Worm (Caenorhabditis elegans) whole organism, L1 larva: ENCODE measurements around the gene Y45F10C.2.

ENCODE experiments used
- C04F5.9 ChIP-seq: sonication (generic microtip); optimal IDR thresholded peaks from 2 replicates; lab custom pipeline; 2016; ENCODE audit warnings: missing genetic modification characterization, missing compliant biosample characterization
- C16A3.4 ChIP-seq: fragments of 150-350 bp; optimal IDR thresholded peaks from 2 replicates; lab custom pipeline; 2014; ENCODE audit warnings: missing biosample characterization, missing genetic modification characterization
- Y116A8C.19 ChIP-seq: sonication (generic microtip); optimal IDR thresholded peaks from 2 replicates; lab custom pipeline; 2016; ENCODE audit warnings: missing compliant biosample characterization, missing genetic modification characterization, borderline replicate concordance
- aha-1 ChIP-seq: fragments of 150-350 bp; optimal IDR thresholded peaks from 2 replicates; lab custom pipeline; 2014; ENCODE audit warnings: missing biosample characterization, missing genetic modification characterization
- aly-2 ChIP-seq: fragments of 150-350 bp; optimal IDR thresholded peaks from 2 replicates; lab custom pipeline; 2014; ENCODE audit warnings: missing biosample characterization, missing genetic modification characterization
- ceh-88 ChIP-seq: fragments of 200-800 bp; sonication (Bioruptor generic); IDR thresholded peaks from 2 replicates; pipeline ENCODE4 v1.3.6; 2022; ENCODE audit warnings: missing genetic modification characterization, missing compliant biosample characterization
- ceh-90 ChIP-seq: sonication (generic microtip); optimal IDR thresholded peaks from 2 replicates; lab custom pipeline; 2016; ENCODE audit warnings: missing genetic modification characterization, missing compliant biosample characterization
- dpl-1 ChIP-seq, 3 experiments: fragments of 150-350 bp in 2 of 3; sonication (generic microtip) in 1 of 3; optimal IDR thresholded peaks; 2 replicates each; lab custom pipeline; 2014 to 2017; ENCODE audit warnings: missing biosample characterization in 3 of 3, missing genetic modification characterization in 3 of 3, missing genetic modification reagents in 3 of 3
- dsc-1 ChIP-seq: sonication (generic microtip); optimal IDR thresholded peaks from 2 replicates; lab custom pipeline; 2016; ENCODE audit warnings: mild to moderate bottlenecking, missing genetic modification characterization, missing compliant biosample characterization
- efl-1 ChIP-seq, 4 experiments: fragments of 150-350 bp; optimal IDR thresholded peaks in 3 of 4; peaks in 1 of 4; 1 replicate in 1 of 4; 2 replicates in 3 of 4; lab custom pipeline; 2014; ENCODE audit warnings: missing biosample characterization in 2 of 4, missing genetic modification characterization in 2 of 4, missing genetic modification reagents in 2 of 4
- efl-3 ChIP-seq: fragments of 200-800 bp; sonication (Bioruptor generic); optimal IDR thresholded peaks from 2 replicates; lab custom pipeline; 2018; ENCODE audit warnings: mild to moderate bottlenecking, missing genetic modification characterization, missing compliant biosample characterization
- elt-2 ChIP-seq: sonication (generic microtip); optimal IDR thresholded peaks from 2 replicates; lab custom pipeline; 2016; ENCODE audit warnings: missing genetic modification characterization, mild to moderate bottlenecking, inconsistent platforms, missing compliant biosample characterization, missing genetic modification reagents
- ets-5 ChIP-seq: fragments of 200-800 bp; sonication (Bioruptor generic); IDR thresholded peaks from 2 replicates; pipeline ENCODE4 v1.3.6; 2022; ENCODE audit warnings: missing genetic modification characterization, missing compliant biosample characterization
- fkh-10 ChIP-seq: sonication (generic microtip); optimal IDR thresholded peaks from 2 replicates; lab custom pipeline; 2017; ENCODE audit warnings: missing biosample characterization, missing genetic modification reagents, missing genetic modification characterization
- fos-1 ChIP-seq: fragments of 150-350 bp; optimal IDR thresholded peaks from 2 replicates; lab custom pipeline; 2014; ENCODE audit warnings: missing biosample characterization, missing genetic modification characterization
- grh-1 ChIP-seq: fragments of 200-800 bp; sonication (Bioruptor generic); IDR thresholded peaks from 2 replicates; pipeline ENCODE4 v1.3.6; 2022; ENCODE audit warnings: missing genetic modification reagents, missing genetic modification characterization, missing compliant biosample characterization
- hpl-2 ChIP-seq: fragments of 150-350 bp; optimal IDR thresholded peaks from 2 replicates; lab custom pipeline; 2014; ENCODE audit warnings: missing biosample characterization, missing genetic modification reagents, missing genetic modification characterization
- isw-1 ChIP-seq: fragments of 200-800 bp; sonication (Bioruptor generic); IDR thresholded peaks from 2 replicates; pipeline ENCODE4 v1.3.6; 2022; ENCODE audit warnings: missing genetic modification characterization, missing compliant biosample characterization
- lin-13 ChIP-seq: fragments of 150-350 bp; optimal IDR thresholded peaks from 2 replicates; lab custom pipeline; 2014; ENCODE audit warnings: missing biosample characterization, missing genetic modification reagents, missing genetic modification characterization
- lin-14 ChIP-seq: fragments of 200-800 bp; sonication (Bioruptor generic); optimal IDR thresholded peaks from 2 replicates; lab custom pipeline; 2018; ENCODE audit warnings: mild to moderate bottlenecking, missing genetic modification characterization, moderate library complexity, missing compliant biosample characterization
- lin-35 ChIP-seq, 2 experiments: fragments of 150-350 bp; optimal IDR thresholded peaks; 2 replicates each; lab custom pipeline; 2014; ENCODE audit warnings: missing biosample characterization in 2 of 2, missing genetic modification characterization in 2 of 2, missing genetic modification reagents in 2 of 2
- lsy-2 ChIP-seq, 2 experiments: fragments of 150-350 bp; optimal IDR thresholded peaks; 2 replicates each; lab custom pipeline; 2014; ENCODE audit warnings: missing biosample characterization in 2 of 2, missing genetic modification characterization in 2 of 2
- mab-9 ChIP-seq: fragments of 200-800 bp; sonication (Bioruptor generic); IDR thresholded peaks from 2 replicates; pipeline ENCODE4 v1.3.6; 2022; ENCODE audit warnings: missing genetic modification reagents, missing genetic modification characterization, missing compliant biosample characterization
- mdl-1 ChIP-seq, 2 experiments: fragments of 150-350 bp; optimal IDR thresholded peaks; 2 replicates each; lab custom pipeline; 2014 to 2017; ENCODE audit warnings: missing biosample characterization in 2 of 2, missing genetic modification characterization in 2 of 2, inconsistent platforms in 1 of 2
- mef-2 ChIP-seq: fragments of 150-350 bp; optimal IDR thresholded peaks from 2 replicates; lab custom pipeline; 2014; ENCODE audit warnings: missing biosample characterization, missing genetic modification characterization
- mep-1 ChIP-seq: fragments of 150-350 bp; optimal IDR thresholded peaks from 2 replicates; lab custom pipeline; 2014; ENCODE audit warnings: missing biosample characterization, missing genetic modification characterization
- nhr-237 ChIP-seq: fragments of 150-350 bp; optimal IDR thresholded peaks from 2 replicates; lab custom pipeline; 2014; ENCODE audit warnings: missing biosample characterization, missing genetic modification characterization
- nhr-28 ChIP-seq: fragments of 150-350 bp; optimal IDR thresholded peaks from 2 replicates; lab custom pipeline; 2014; ENCODE audit warnings: missing biosample characterization, missing genetic modification characterization
- nhr-47 ChIP-seq: sonication (generic microtip); optimal IDR thresholded peaks from 2 replicates; lab custom pipeline; 2016; ENCODE audit warnings: mild to moderate bottlenecking, missing genetic modification characterization, moderate library complexity, missing compliant biosample characterization
- nhr-71 ChIP-seq: sonication (generic microtip); optimal IDR thresholded peaks from 2 replicates; lab custom pipeline; 2016; ENCODE audit warnings: mild to moderate bottlenecking, missing genetic modification characterization, moderate library complexity, missing compliant biosample characterization
- nhr-84 ChIP-seq: sonication (generic microtip); optimal IDR thresholded peaks from 2 replicates; lab custom pipeline; 2017; ENCODE audit warnings: missing biosample characterization, missing genetic modification characterization
- nhr-90 ChIP-seq: sonication (generic microtip); optimal IDR thresholded peaks from 2 replicates; lab custom pipeline; 2016; ENCODE audit warnings: mild to moderate bottlenecking, missing genetic modification characterization, missing compliant biosample characterization; ENCODE audit not compliant: poor library complexity
- pax-3 ChIP-seq: fragments of 200-800 bp; sonication (Bioruptor generic); optimal IDR thresholded peaks from 2 replicates; lab custom pipeline; 2018; ENCODE audit warnings: mild to moderate bottlenecking, missing genetic modification characterization, moderate library complexity, missing compliant biosample characterization
- skn-1 ChIP-seq: fragments of 150-350 bp; optimal IDR thresholded peaks from 2 replicates; lab custom pipeline; 2014; ENCODE audit warnings: missing biosample characterization, missing genetic modification characterization
- sox-4 ChIP-seq: sonication (generic microtip); optimal IDR thresholded peaks from 2 replicates; lab custom pipeline; 2016; ENCODE audit warnings: missing genetic modification characterization, missing compliant biosample characterization
- tbx-2 ChIP-seq: sonication (generic microtip); optimal IDR thresholded peaks from 2 replicates; lab custom pipeline; 2016; ENCODE audit warnings: missing genetic modification characterization, missing compliant biosample characterization
- tlp-1 ChIP-seq: fragments of 150-350 bp; optimal IDR thresholded peaks from 2 replicates; lab custom pipeline; 2014; ENCODE audit warnings: missing biosample characterization, missing genetic modification characterization
- unc-130 ChIP-seq: fragments of 150-350 bp; optimal IDR thresholded peaks from 2 replicates; lab custom pipeline; 2017; ENCODE audit warnings: missing biosample characterization, missing genetic modification characterization, inconsistent platforms
- unc-62 ChIP-seq: fragments of 150-350 bp; optimal IDR thresholded peaks from 2 replicates; lab custom pipeline; 2014; ENCODE audit warnings: missing biosample characterization, missing genetic modification reagents, missing genetic modification characterization
- vab-15 ChIP-seq: sonication (generic microtip); optimal IDR thresholded peaks from 2 replicates; lab custom pipeline; 2017; ENCODE audit warnings: missing genotype, mild to moderate bottlenecking, missing genetic modification characterization, missing compliant biosample characterization
- zag-1 ChIP-seq: fragments of 150-350 bp; optimal IDR thresholded peaks from 2 replicates; lab custom pipeline; 2014; ENCODE audit warnings: missing biosample characterization, missing genetic modification characterization
- zip-4 ChIP-seq: fragments of 200-800 bp; sonication (Bioruptor generic); optimal IDR thresholded peaks from 2 replicates; lab custom pipeline; 2018; ENCODE audit warnings: mild to moderate bottlenecking, missing genetic modification characterization, moderate library complexity, missing compliant biosample characterization
- ztf-4 ChIP-seq: fragments of 150-350 bp; optimal IDR thresholded peaks from 2 replicates; lab custom pipeline; 2014; ENCODE audit warnings: missing biosample characterization, missing genetic modification characterization

Gene Y45F10C.2

DNA sequence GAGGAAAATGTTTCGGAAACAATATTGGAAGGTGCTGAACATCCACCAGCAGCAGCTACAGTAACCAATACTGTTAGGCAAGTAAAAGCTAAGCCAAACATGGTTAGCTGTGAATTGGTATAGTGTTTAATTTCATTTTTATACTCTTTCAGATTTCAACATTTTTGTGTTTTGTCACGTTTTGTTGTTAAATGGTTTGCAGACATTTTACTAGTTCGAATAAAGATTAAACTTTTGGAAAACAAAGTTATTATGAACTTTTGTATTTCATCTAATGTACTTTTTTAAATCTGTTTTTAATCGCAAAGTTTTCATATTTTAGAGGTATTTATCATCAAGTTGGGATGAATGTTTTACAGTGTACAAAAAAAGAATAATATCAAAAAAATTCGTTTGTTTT is 12.2 kb downstream of the Y45F10C.2 start, which contains the start of gene C08F11.17:
C08F11.17 (minus strand) TSS at position 101 of the 400 bp plus-strand sequence.
- no peak for TF ChIP-seq tbx-2
- no peak for TF ChIP-seq lin-14 (GFP tag; lab: Kevin White, UChicago)
- TF ChIP-seq aly-2 (tag; lab: Kevin White, UChicago): no peak
- TF ChIP-seq C16A3.4 (tag; lab: Kevin White, UChicago): no peak
- TF ChIP-seq vab-15 (tag; lab: Kevin White, UChicago): no peak

DNA sequence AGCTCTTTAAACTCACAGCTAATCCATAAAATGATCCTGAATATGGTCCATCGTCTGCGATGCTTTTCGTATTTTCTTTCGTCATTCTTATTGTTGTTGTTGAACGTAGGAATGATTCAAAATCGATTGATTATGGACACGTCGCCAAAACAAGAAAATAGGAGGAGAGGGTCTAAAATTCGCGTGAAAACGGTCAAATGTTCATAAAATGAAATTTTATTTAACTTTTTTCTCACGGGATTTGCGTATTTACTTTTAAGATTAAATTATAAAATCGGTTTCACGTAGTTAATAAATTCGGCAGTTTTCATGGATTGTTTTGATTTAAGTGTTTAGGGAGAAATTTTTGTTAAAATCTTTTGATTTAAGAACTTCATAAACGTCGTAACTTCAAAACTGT is 13.3 kb downstream of the Y45F10C.2 start, which contains the start of gene C08F11.10:
C08F11.10 (minus strand) TSS at position 101 of the 400 bp plus-strand sequence.
- no peak for TF ChIP-seq grh-1 (GFP tag; lab: Robert Waterston, UW)
- no peak for TF ChIP-seq C16A3.4 (tag; lab: Kevin White, UChicago)
- TF ChIP-seq nhr-90 (tag; lab: Kevin White, UChicago): no peak
- TF ChIP-seq nhr-237: no peak
- no peak for TF ChIP-seq fkh-10 (GFP tag; lab: Kevin White, UChicago)
- TF ChIP-seq, all 84 proteins: peak for 0

DNA sequence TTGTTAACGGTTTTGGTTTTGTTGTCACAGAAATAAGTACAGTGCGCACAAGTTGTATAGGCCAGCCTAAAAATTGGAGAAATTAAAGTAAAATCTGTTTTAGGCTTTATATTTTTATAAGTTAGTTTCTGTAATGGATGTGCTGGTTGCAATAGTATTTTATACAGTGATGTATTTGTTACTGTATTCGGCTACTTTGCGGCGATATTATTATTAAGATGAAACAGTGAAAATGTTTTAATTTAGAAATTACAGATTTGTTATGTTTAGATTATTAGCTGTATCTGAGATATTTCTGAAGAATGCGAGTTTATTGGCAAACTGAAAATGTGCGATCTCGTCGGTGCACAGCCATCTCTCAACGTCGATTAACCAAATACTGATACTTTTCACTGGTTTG is 14.9 kb downstream of the Y45F10C.2 start, which contains the start of gene ule-4:
ule-4 (minus strand) TSS at position 101 of the 400 bp plus-strand sequence.
- no peak for TF ChIP-seq fos-1 (tag; lab: Kevin White, UChicago)
- TF ChIP-seq, all 84 proteins: peak for 0

DNA sequence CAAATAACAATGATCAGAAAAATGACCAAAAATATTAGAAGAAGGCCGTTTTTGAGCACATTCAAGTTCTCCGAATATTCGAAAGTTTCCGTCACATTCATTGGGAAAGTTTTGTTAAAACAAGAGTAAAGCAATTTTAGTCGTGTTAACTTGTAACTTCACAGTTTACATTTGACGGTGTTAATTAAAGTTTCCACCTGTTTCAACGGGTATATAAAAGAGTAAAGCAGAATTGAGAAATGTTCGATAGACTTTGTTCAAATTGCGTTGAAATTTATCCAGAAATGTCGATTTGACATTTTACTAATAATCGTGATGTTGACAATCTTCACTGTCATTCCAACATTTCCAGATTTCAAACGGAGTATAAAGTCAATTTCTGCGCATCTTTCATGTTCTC is 16.6 kb downstream of the Y45F10C.2 start, which contains the start of gene srz-29:
srz-29 (minus strand) TSS at position 101 of the 400 bp plus-strand sequence.
- no peak for TF ChIP-seq dpl-1 (GFP tag; optimal IDR thresholded peaks at IDR 0.05; lab: Kevin White, UChicago)

DNA sequence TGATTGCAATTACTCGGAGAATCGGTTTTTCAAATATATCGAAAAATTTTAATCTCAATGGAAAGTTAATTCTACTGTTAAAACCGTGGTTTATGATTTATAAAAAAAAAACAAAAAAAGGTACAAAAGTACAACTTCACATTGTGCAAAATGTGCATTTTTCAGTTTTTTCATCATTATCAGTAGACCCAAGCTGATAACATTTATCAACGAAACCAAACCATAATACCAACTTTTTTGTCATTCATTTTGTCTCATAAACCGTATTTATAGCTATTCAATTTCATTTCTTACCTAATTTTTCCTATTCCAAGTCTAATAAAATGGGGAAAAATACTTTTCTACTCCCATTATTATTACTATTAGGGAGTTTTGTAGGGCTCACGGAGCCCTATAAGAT is 23.4 kb downstream of the Y45F10C.2 start, which contains the start of gene ugt-22:
ugt-22 (plus strand) TSS at position 234 of the 400 bp plus-strand sequence.
- TF ChIP-seq efl-1 (optimal IDR thresholded peaks at IDR 0.05; lab: Kevin White, UChicago) (no peak), efl-1 (GFP tag; optimal IDR thresholded peaks at IDR 0.05 in 1 of 2; lab: Kevin White, UChicago) (peak in 1 of 2 experiments; percentile 66), ceh-90 (no peak), ztf-4 (no peak), dsc-1 (tag; lab: Kevin White, UChicago) (no peak), mdl-1 (tag; optimal IDR thresholded peaks at IDR 0.05; lab: Kevin White, UChicago) (no peak), nhr-84 (no peak), grh-1 (GFP tag; lab: Robert Waterston, UW) (no peak), sox-4 (no peak), unc-130 (no peak), tlp-1 (tag; lab: Kevin White, UChicago) (peak; percentile 1), pax-3 (tag; lab: Kevin White, UChicago) (no peak), zip-4 (GFP tag; lab: Kevin White, UChicago) (no peak), mef-2 (tag; lab: Kevin White, UChicago) (no peak), lin-35 (GFP tag; optimal IDR thresholded peaks at IDR 0.05; lab: Kevin White, UChicago) (peak in 1 of 2 experiments; percentile 8), nhr-71 (tag; lab: Kevin White, UChicago) (no peak), ets-5 (GFP tag; lab: Robert Waterston, UW) (no peak), nhr-28 (tag; lab: Kevin White, UChicago) (no peak), ceh-88 (no peak), skn-1 (no peak), elt-2 (tag; lab: Kevin White, UChicago) (peak; percentile 80)

DNA sequence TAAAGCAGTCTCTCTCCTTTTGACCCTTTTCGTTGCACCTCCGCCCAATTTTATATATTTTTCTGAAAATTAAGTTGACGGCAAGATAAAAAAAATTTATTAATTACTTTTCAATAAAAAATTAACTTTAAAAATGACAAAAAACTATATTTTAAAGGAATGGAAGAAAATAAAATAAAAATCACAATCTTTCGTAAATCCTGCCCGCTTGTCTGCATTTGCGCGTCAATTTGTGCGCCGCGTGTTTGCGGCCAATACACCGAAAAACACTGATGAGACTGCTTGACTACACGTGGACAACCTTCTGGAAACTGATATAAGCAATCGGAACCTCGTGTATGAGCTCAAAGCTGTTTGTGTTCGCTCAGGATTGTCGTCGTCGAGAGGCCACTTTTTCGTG is 25.5 kb downstream of the Y45F10C.2 start, which contains the start of gene C08F11.7:
C08F11.7 (plus strand) TSS at position 301 of the 400 bp plus-strand sequence.
- no peak for TF ChIP-seq isw-1 (GFP tag; lab: Robert Waterston, UW)
- no peak for TF ChIP-seq nhr-47 (tag; lab: Kevin White, UChicago)
- TF ChIP-seq efl-3 (GFP tag; lab: Kevin White, UChicago): no peak
- TF ChIP-seq lin-13: no peak
- no peak for TF ChIP-seq nhr-90 (tag; lab: Kevin White, UChicago)
- no peak for TF ChIP-seq C04F5.9
- no peak for TF ChIP-seq mab-9
- no peak for TF ChIP-seq aha-1 (tag; lab: Kevin White, UChicago)
- TF ChIP-seq mep-1 (tag; lab: Kevin White, UChicago): no peak
- TF ChIP-seq C16A3.4 (tag; lab: Kevin White, UChicago): no peak
- TF ChIP-seq unc-62 (GFP tag; lab: Kevin White, UChicago): no peak
- no peak for TF ChIP-seq zip-4 (GFP tag; lab: Kevin White, UChicago)
- no peak for TF ChIP-seq fkh-10 (GFP tag; lab: Kevin White, UChicago)
- no peak for TF ChIP-seq Y116A8C.19 (tag; lab: Kevin White, UChicago)
- no peak for TF ChIP-seq vab-15 (tag; lab: Kevin White, UChicago)
- no peak for TF ChIP-seq lsy-2 (tag; optimal IDR thresholded peaks at IDR 0.05; lab: Kevin White, UChicago)
- no peak for TF ChIP-seq zag-1 (tag; lab: Kevin White, UChicago)
- TF ChIP-seq hpl-2 (GFP tag; lab: Kevin White, UChicago): no peak
- no peak for TF ChIP-seq nhr-237
